Fruit fly (Drosophila melanogaster): ENCODE results near the gene CG1737.

Gene CG1737

DNA sequence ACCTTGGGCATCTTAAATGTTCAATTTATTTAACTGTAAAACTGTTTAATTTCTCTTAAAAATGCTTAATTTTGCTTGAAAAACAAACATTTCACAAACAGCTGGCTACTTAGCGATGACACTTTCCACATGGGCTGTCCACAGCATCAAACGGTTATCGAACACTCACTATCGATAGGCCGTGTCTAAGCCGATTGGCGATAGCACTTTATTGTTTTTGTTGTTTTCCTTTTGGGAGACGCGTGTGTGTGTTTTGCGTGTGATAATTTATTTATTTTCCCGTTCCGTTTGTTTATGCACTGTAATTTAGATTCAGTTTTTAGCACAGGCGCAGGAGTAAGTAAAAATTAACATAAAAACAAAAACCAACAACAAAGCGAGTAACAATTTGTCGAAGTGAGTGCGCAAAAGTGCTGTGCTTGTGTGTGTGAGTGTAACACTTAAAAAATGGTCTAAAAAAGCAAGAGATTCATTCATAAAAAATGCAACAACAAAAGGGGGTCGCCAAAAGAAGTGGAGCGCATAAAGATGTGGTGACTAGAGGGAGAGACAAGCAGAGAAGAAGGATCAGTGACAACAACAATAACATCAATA lies 25.1 kb upstream of the CG1737 start, which contains the start of gene Gapvd1:
Gapvd1 (plus strand) TSS at position 211 of the 594 bp plus-strand sequence.
- TF ChIP-seq NFAT (GFP tag; IDR thresholded peaks at IDR 0.05) (peak; percentile 53; the same call in 1 of the 2 replicates), dmrt99B (tag; optimal IDR thresholded peaks at IDR 0.05) (no peak), CG12391 (tag; optimal IDR thresholded peaks at IDR 0.05) (peak; percentile 9), ro (GFP tag; IDR thresholded peaks at IDR 0.05) (no peak), vvl (GFP tag; IDR thresholded peaks at IDR 0.05) (peak; percentile 33; the same call in 1 of the 2 replicates), Dip3 (GFP tag; optimal IDR thresholded peaks at IDR 0.05) (no peak), pnt (GFP tag; optimal IDR thresholded peaks at IDR 0.05) (no peak), Opbp (GFP tag; IDR thresholded peaks at IDR 0.05; ENCODE audit: partially characterized antibody) (peak; percentile 89), insv (GFP tag; optimal IDR thresholded peaks at IDR 0.05) (peak in 1 of 2 experiments; percentile 56), C15 (GFP tag; IDR thresholded peaks at IDR 0.05) (no peak), Fer3 (tag; optimal IDR thresholded peaks at IDR 0.05) (no peak), mam (GFP tag; optimal IDR thresholded peaks at IDR 0.05) (peak; percentile 16), CG3407 (GFP tag; optimal IDR thresholded peaks at IDR 0.05) (no peak), hbn (GFP tag; IDR thresholded peaks at IDR 0.05; ENCODE audit: partially characterized antibody) (peak; percentile 70), Bgb (GFP tag; IDR thresholded peaks at IDR 0.05; ENCODE audit: partially characterized antibody) (peak; percentile 89), Ada2b (GFP tag; IDR thresholded peaks at IDR 0.05) (0 out of 2 replicates have a peak, but pooled peaks have one; percentile 11), CG13424 (tag; optimal IDR thresholded peaks at IDR 0.05) (no peak), HmgZ (tag; optimal IDR thresholded peaks at IDR 0.05) (peak; percentile 43), CG17802 (tag; optimal IDR thresholded peaks at IDR 0.05) (no peak), stc (GFP tag; IDR thresholded peaks at IDR 0.05) (peak; percentile 22; the same call in 1 of the 2 replicates), inv (GFP tag; IDR thresholded peaks at IDR 0.05; ENCODE audit: partially characterized antibody) (peak; percentile 72), Awh (GFP tag; IDR thresholded peaks at IDR 0.05) (no peak), CG9932 (GFP tag; IDR thresholded peaks at IDR 0.05) (peak; percentile 65; the same call in 1 of the 2 replicates), D (optimal IDR thresholded peaks at IDR 0.05) (no peak), D (GFP tag; optimal IDR thresholded peaks at IDR 0.05) (no peak), dpn (GFP tag; optimal IDR thresholded peaks at IDR 0.05) (peak; percentile 10 to 20), Dll (GFP tag; IDR thresholded peaks at IDR 0.05; ENCODE audit: partially characterized antibody) (peak; percentile 82), E2f1 (GFP tag; IDR thresholded peaks at IDR 0.05) (0 out of 2 replicates have a peak, but pooled peaks have one; percentile 21), trem (tag; optimal IDR thresholded peaks at IDR 0.05) (peak; percentile 52), CG14441 (GFP tag; IDR thresholded peaks at IDR 0.05) (no peak), CG15011 (GFP tag; optimal IDR thresholded peaks at IDR 0.05) (no peak), CG7839 (tag; optimal IDR thresholded peaks at IDR 0.05) (no peak), gem (tag; optimal IDR thresholded peaks at IDR 0.05) (no peak), CHES-1-like (GFP tag; optimal IDR thresholded peaks at IDR 0.05) (peak; percentile 39), slbo (GFP tag; IDR thresholded peaks at IDR 0.05) (peak; percentile 44; the same call in 1 of the 2 replicates), usp (GFP tag; optimal IDR thresholded peaks at IDR 0.05) (no peak), CG12299 (tag; optimal IDR thresholded peaks at IDR 0.05) (peak; percentile 41), CG17829 (tag; optimal IDR thresholded peaks at IDR 0.05) (peak; percentile 12), Hmr (GFP tag; optimal IDR thresholded peaks at IDR 0.05) (peak; percentile 6), CG12071 (GFP tag; optimal IDR thresholded peaks at IDR 0.05) (no peak), nerfin-1 (tag; optimal IDR thresholded peaks at IDR 0.05) (no peak), CG4730 (GFP tag; IDR thresholded peaks at IDR 0.05) (no peak), CG16813 (GFP tag; IDR thresholded peaks at IDR 0.05; ENCODE audit: partially characterized antibody) (peak; percentile 84), unc-4 (GFP tag; IDR thresholded peaks at IDR 0.05; ENCODE audit: partially characterized antibody) (peak; percentile 83), CG14050 (GFP tag; IDR thresholded peaks at IDR 0.05) (no peak), bigmax (GFP tag; optimal IDR thresholded peaks at IDR 0.05) (no peak), bbx (GFP tag; IDR thresholded peaks at IDR 0.05; ENCODE audit: partially characterized antibody) (peak; percentile 91), Xbp1 (GFP tag; optimal IDR thresholded peaks at IDR 0.05) (no peak), Antp (GFP tag; optimal IDR thresholded peaks at IDR 0.05) (no peak)
